Worm (Caenorhabditis elegans): ENCODE data around the gene B0563.7.

B0563.7 gene

DNA sequence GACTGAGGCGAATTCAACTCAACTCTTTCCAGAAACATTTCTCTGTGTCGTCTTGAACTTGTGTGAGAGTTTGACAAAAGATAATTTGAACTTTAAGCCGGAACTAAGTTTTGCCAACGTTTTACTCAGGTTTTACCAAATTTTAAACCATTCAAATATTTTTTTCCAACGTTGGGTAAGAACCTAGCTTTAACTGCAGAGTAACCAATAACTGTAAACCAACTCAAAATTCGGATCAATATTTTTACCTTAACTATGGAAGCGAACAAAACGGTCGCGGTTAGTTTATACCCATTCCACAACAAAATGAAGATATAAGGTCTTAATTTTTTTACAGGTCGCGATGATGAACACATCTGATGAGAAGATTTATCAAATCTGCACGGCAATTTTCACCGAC, 18.6 kb upstream of the B0563.7 start:
- no peak for TF ChIP-seq ceh-39 (tag; optimal IDR thresholded peaks at IDR 0.05)
- no peak for TF ChIP-seq cnd-1 (tag; optimal IDR thresholded peaks at IDR 0.05)
- no peak for TF ChIP-seq lin-13 (tag; optimal IDR thresholded peaks at IDR 0.05)
- TF ChIP-seq tbx-8 (GFP tag; optimal IDR thresholded peaks at IDR 0.05), result no peak
- no peak for TF ChIP-seq ces-1 (GFP tag; optimal IDR thresholded peaks at IDR 0.05)
- TF ChIP-seq M03D4.4 (tag; optimal IDR thresholded peaks at IDR 0.05), result no peak
- no peak for TF ChIP-seq nhr-12 (tag; optimal IDR thresholded peaks at IDR 0.05)
- TF ChIP-seq snpc-4 (tag; optimal IDR thresholded peaks at IDR 0.05), result no peak
- no peak for TF ChIP-seq lsy-2 (tag; optimal IDR thresholded peaks at IDR 0.05)
- no peak for TF ChIP-seq unc-39 (tag; optimal IDR thresholded peaks at IDR 0.05)
- no peak for TF ChIP-seq hlh-1 (tag; optimal IDR thresholded peaks at IDR 0.05)
- no peak for TF ChIP-seq sem-2 (GFP tag; optimal IDR thresholded peaks at IDR 0.05)
- no peak for TF ChIP-seq ceh-43 (GFP tag; optimal IDR thresholded peaks at IDR 0.05)
- TF ChIP-seq mab-5 (tag; optimal IDR thresholded peaks at IDR 0.05), result no peak
- TF ChIP-seq nhr-237 (tag; optimal IDR thresholded peaks at IDR 0.05), result no peak
- no peak for TF ChIP-seq blmp-1 (tag; optimal IDR thresholded peaks at IDR 0.05)
- no peak for TF ChIP-seq unc-120 (tag; optimal IDR thresholded peaks at IDR 0.05; ENCODE audit: poor library complexity, severe bottlenecking)

DNA sequence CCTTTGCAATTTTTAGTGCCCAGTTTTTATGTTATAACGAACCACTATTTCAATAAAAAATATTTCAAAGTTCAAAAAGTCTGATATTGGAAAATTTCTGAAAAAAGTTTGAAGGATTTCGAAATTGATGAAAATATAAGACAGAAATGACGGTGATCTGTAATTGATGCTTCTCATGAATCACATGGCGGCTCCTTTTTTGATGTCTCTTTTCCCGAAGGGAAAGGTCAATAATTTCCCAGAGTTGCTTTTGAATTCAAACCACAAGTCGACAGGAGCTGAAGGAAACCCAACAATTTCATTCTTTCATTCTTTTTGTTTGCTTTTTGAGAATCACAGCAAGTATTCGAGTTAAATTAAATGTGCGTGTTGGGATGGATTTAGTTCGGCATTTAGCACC, 18.2 kb upstream of the B0563.7 start, which contains the start of gene B0563.18:
Gene B0563.18 (plus strand): TSS at position 301 of the 400 bp plus-strand sequence.
- TF ChIP-seq ham-2 (GFP tag; optimal IDR thresholded peaks at IDR 0.05) (no peak), cnd-1 (tag; optimal IDR thresholded peaks at IDR 0.05) (no peak), pha-4 (tag; optimal IDR thresholded peaks at IDR 0.05) (no peak), ceh-43 (GFP tag; optimal IDR thresholded peaks at IDR 0.05) (no peak), M03D4.4 (tag; optimal IDR thresholded peaks at IDR 0.05) (no peak), nhr-76 (tag; optimal IDR thresholded peaks at IDR 0.05) (no peak), unc-39 (tag; optimal IDR thresholded peaks at IDR 0.05) (no peak), elt-3 (tag; optimal IDR thresholded peaks at IDR 0.05) (no peak), elt-1 (tag; optimal IDR thresholded peaks at IDR 0.05; ENCODE audit: borderline replicate concordance, insufficient read depth) (no peak)

DNA sequence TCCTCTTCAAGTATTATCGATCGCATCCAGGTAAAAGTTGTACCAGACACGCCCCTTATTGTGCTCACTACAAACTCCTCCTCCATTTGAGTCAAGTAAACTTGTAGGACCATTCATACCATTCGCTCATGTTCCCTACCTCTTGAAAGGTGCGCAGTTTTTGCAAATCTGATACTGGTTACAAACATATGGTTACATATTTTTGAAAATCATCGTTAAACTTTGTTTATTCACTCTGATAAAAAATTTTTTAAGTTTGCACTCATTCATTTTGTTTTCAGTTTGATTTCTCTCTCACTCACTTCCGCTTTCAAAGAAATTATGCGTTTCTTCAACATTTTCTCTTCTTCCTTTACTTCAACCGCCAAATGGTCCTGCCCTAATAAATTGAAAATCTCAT, 17.1 kb upstream of the B0563.7 start, which contains the start of gene B0563.1:
Gene B0563.1 (plus strand): TSS at position 301 of the 400 bp plus-strand sequence.
- TF ChIP-seq tbx-8 (GFP tag; optimal IDR thresholded peaks at IDR 0.05), result no peak
- no peak for TF ChIP-seq pha-4 (tag; optimal IDR thresholded peaks at IDR 0.05)
- TF ChIP-seq unc-39 (tag; optimal IDR thresholded peaks at IDR 0.05), result no peak
- no peak for TF ChIP-seq mls-2 (tag; optimal IDR thresholded peaks at IDR 0.05)
- TF ChIP-seq ham-2 (GFP tag; optimal IDR thresholded peaks at IDR 0.05), result no peak
- no peak for TF ChIP-seq unc-120 (tag; optimal IDR thresholded peaks at IDR 0.05; ENCODE audit: poor library complexity, severe bottlenecking)
- no peak for TF ChIP-seq lin-32 (GFP tag; optimal IDR thresholded peaks at IDR 0.05)
- no peak for TF ChIP-seq mab-5 (tag; optimal IDR thresholded peaks at IDR 0.05)
- no peak for TF ChIP-seq sptf-1 (tag; optimal IDR thresholded peaks at IDR 0.05)
- no peak for TF ChIP-seq bed-3 (GFP tag; optimal IDR thresholded peaks at IDR 0.05)
- no peak for TF ChIP-seq nhr-76 (tag; optimal IDR thresholded peaks at IDR 0.05)
- no peak for TF ChIP-seq ces-1 (GFP tag; optimal IDR thresholded peaks at IDR 0.05)

DNA sequence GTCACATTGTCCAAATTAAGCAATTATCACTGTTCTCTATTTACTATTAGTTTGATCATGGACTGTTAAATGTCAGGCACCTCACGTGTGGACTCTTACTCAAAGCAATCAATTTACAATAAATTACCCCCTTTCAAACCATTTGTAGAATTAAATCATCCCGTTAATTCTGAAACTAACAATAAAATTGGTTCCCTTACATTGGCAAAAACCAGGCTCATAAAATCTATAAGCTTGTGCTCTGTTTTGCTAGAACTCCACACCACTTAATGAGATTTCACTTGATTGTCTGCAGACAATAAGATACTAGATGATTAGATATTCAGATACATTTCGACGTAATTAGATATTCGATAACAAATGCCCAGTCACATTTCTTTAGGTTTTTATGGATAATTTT, 15.9 kb upstream of the B0563.7 start:
- TF ChIP-seq zip-8 (tag; optimal IDR thresholded peaks at IDR 0.05) (no peak), ceh-39 (tag; optimal IDR thresholded peaks at IDR 0.05) (no peak), ces-1 (GFP tag; optimal IDR thresholded peaks at IDR 0.05) (no peak), unc-39 (tag; optimal IDR thresholded peaks at IDR 0.05) (no peak)

DNA sequence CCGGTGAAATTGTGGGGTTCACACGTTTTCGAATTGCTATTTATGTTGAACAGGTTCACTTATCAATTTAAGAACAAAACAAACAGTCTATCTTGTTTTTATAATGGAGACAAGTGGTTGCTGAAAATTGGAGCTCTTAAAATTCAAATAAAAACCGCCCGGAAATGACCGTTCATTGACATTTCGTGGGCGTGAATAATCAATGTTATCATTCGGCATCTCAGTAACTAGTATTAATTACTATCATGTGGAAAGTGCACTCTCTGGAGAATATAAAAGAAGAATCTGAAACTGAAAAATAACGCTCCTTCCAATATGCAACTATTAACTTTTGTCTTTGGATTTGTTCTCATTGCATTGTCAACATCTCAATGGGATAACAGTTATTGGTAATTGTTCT, 14.1 kb upstream of the B0563.7 start, which contains the start of gene B0563.9:
Gene B0563.9 (plus strand): TSS at position 301 of the 400 bp plus-strand sequence.
- TF ChIP-seq nhr-12 (tag; optimal IDR thresholded peaks at IDR 0.05), result no peak
- no peak for TF ChIP-seq unc-39 (tag; optimal IDR thresholded peaks at IDR 0.05)
- TF ChIP-seq snpc-4 (tag; optimal IDR thresholded peaks at IDR 0.05), result no peak
- TF ChIP-seq ceh-39 (tag; optimal IDR thresholded peaks at IDR 0.05), result no peak
- TF ChIP-seq mls-2 (tag; optimal IDR thresholded peaks at IDR 0.05), result no peak
- no peak for TF ChIP-seq lsy-2 (tag; optimal IDR thresholded peaks at IDR 0.05)
- no peak for TF ChIP-seq nhr-237 (tag; optimal IDR thresholded peaks at IDR 0.05)
- no peak for TF ChIP-seq unc-120 (tag; optimal IDR thresholded peaks at IDR 0.05; ENCODE audit: poor library complexity, severe bottlenecking)
- TF ChIP-seq mab-5 (tag; optimal IDR thresholded peaks at IDR 0.05), result no peak
- TF ChIP-seq ceh-83 (GFP tag; optimal IDR thresholded peaks at IDR 0.05), result no peak
- no peak for TF ChIP-seq ztf-11 (tag; optimal IDR thresholded peaks at IDR 0.05)
- no peak for TF ChIP-seq flh-1 (GFP tag; optimal IDR thresholded peaks at IDR 0.05)
- no peak for TF ChIP-seq elt-3 (tag; optimal IDR thresholded peaks at IDR 0.05)
- no peak for TF ChIP-seq elt-1 (tag; optimal IDR thresholded peaks at IDR 0.05; ENCODE audit: borderline replicate concordance, insufficient read depth)
- no peak for TF ChIP-seq pha-4 (tag; optimal IDR thresholded peaks at IDR 0.05)
